Worm (Caenorhabditis elegans): ENCODE measurements around the gene scav-5.

Gene scav-5

ce11 chrX:9850258-9850657, 7.9 kb upstream of the scav-5 start, which contains the start of gene lec-8 (continued):
- no peak for TF ChIP-seq lin-15B (tag; optimal IDR thresholded peaks at IDR 0.05)
- no peak for TF ChIP-seq F49E8.2 (tag; optimal IDR thresholded peaks at IDR 0.05; ENCODE audit: borderline replicate concordance)
- no peak for TF ChIP-seq snpc-1.2 (GFP tag; IDR thresholded peaks at IDR 0.05)
- TF ChIP-seq unc-130 (GFP tag; optimal IDR thresholded peaks at IDR 0.05) = no peak
- no peak for TF ChIP-seq D1046.2 (GFP tag; IDR thresholded peaks at IDR 0.05)
- peak; percentile 84 for TF ChIP-seq dve-1 (tag; optimal IDR thresholded peaks at IDR 0.05; ENCODE audit: insufficient read depth)
- no peak for TF ChIP-seq ces-1 (GFP tag; optimal IDR thresholded peaks at IDR 0.05)
- no peak for TF ChIP-seq nhr-6 (tag; optimal IDR thresholded peaks at IDR 0.05)
- peak; percentile 81 for TF ChIP-seq dmd-6 (GFP tag; IDR thresholded peaks at IDR 0.05)
- no peak for TF ChIP-seq T26A8.4 (GFP tag; IDR thresholded peaks at IDR 0.05)
- TF ChIP-seq hlh-30 (tag; optimal IDR thresholded peaks at IDR 0.05; ENCODE audit: insufficient read depth) = no peak
- TF ChIP-seq saeg-2 (GFP tag; IDR thresholded peaks at IDR 0.05) = no peak

ce11 chrX:9851745-9852330, 6.3 kb upstream of the scav-5 start, which contains the start of gene lec-7:
lec-7 (plus strand) TSS chrX:9852041.
- TF ChIP-seq pha-4 (GFP tag; IDR thresholded peaks at IDR 0.05) = no peak
- TF ChIP-seq pha-4 (tag; optimal IDR thresholded peaks at IDR 0.05) = peak; percentile 89
- TF ChIP-seq dmd-6 (GFP tag; IDR thresholded peaks at IDR 0.05) = peak; percentile 49
- TF ChIP-seq dve-1 (tag; optimal IDR thresholded peaks at IDR 0.05; ENCODE audit: insufficient read depth) = peak; percentile 39
- no peak for TF ChIP-seq madf-9 (GFP tag; conservative IDR thresholded peaks at IDR 0.05)
- TF ChIP-seq nhr-28 (tag; optimal IDR thresholded peaks at IDR 0.05) = peak; percentile 25
- no peak for TF ChIP-seq T26A8.4 (GFP tag; IDR thresholded peaks at IDR 0.05)
- TF ChIP-seq nhr-6 (tag; optimal IDR thresholded peaks at IDR 0.05) = no peak
- TF ChIP-seq lsy-2 (tag; optimal IDR thresholded peaks at IDR 0.05) = no peak
- no peak for TF ChIP-seq hlh-30 (tag; optimal IDR thresholded peaks at IDR 0.05; ENCODE audit: insufficient read depth)
- no peak for TF ChIP-seq aha-1 (tag)
- TF ChIP-seq lin-13 (GFP tag; optimal IDR thresholded peaks at IDR 0.05) = no peak
- no peak for TF ChIP-seq fos-1 (tag; optimal IDR thresholded peaks at IDR 0.05)
- peak; percentile 26 for TF ChIP-seq pqm-1 (tag; optimal IDR thresholded peaks at IDR 0.05)

ce11 chrX:9856618-9857017, 1.5 kb upstream of the scav-5 start, which contains the start of gene R07B1.11:
R07B1.11 (plus strand) TSS chrX:9856918.
- TF ChIP-seq zfp-3 (GFP tag; conservative IDR thresholded peaks at IDR 0.05) = no peak
- no peak for TF ChIP-seq aha-1 (tag)
- no peak for TF ChIP-seq mxl-2 (GFP tag; conservative IDR thresholded peaks at IDR 0.05)
- TF ChIP-seq ces-1 (GFP tag; optimal IDR thresholded peaks at IDR 0.05) = no peak
- TF ChIP-seq dmd-8 (GFP tag; IDR thresholded peaks at IDR 0.05) = no peak
- TF ChIP-seq hmg-1.1 (GFP tag; IDR thresholded peaks at IDR 0.05) = no peak
- no peak for TF ChIP-seq pha-4 (GFP tag; IDR thresholded peaks at IDR 0.05)
- TF ChIP-seq pha-4 (tag; optimal IDR thresholded peaks at IDR 0.05) = no peak
- no peak for TF ChIP-seq duxl-1 (tag; optimal IDR thresholded peaks at IDR 0.05; ENCODE audit: poor library complexity)
- TF ChIP-seq ztf-7 (tag; optimal IDR thresholded peaks at IDR 0.05) = no peak
- TF ChIP-seq ceh-20 (GFP tag; IDR thresholded peaks at IDR 0.05) = no peak
- TF ChIP-seq lin-1 (GFP tag; IDR thresholded peaks at IDR 0.05) = no peak
- no peak for TF ChIP-seq php-3 (GFP tag; IDR thresholded peaks at IDR 0.05)
- no peak for TF ChIP-seq hlh-30 (tag; optimal IDR thresholded peaks at IDR 0.05; ENCODE audit: insufficient read depth)
- TF ChIP-seq T20F7.1 (GFP tag; optimal IDR thresholded peaks at IDR 0.05) = no peak
- TF ChIP-seq attf-4 (tag; optimal IDR thresholded peaks at IDR 0.05) = no peak
- TF ChIP-seq ceh-44 (GFP tag; IDR thresholded peaks at IDR 0.05) = no peak
- no peak for TF ChIP-seq nhr-237 (tag; optimal IDR thresholded peaks at IDR 0.05)
- no peak for TF ChIP-seq tag-97 (GFP tag; IDR thresholded peaks at IDR 0.05)
- no peak for TF ChIP-seq dmd-9 (GFP tag; IDR thresholded peaks at IDR 0.05)
- no peak for TF ChIP-seq lin-38 (GFP tag; IDR thresholded peaks at IDR 0.05)

All from whole organism, L4 larva.